Worm (Caenorhabditis elegans) whole organism, young adult: Measurements from ENCODE around the gene glb-12.

ENCODE experiments used
- C06A6.2 ChIP-seq: fragments of 200-800 bp; sonication (Bioruptor generic); conservative IDR thresholded peaks from 2 replicates; pipeline ENCODE4 v1.3.6; 2022; ENCODE audit warnings: missing genetic modification characterization, missing compliant biosample characterization
- D2030.7 ChIP-seq: fragments of 200-800 bp; sonication (Bioruptor generic); IDR thresholded peaks from 2 replicates; pipeline ENCODE4 v1.3.6; 2022; ENCODE audit warnings: missing genetic modification reagents, missing genetic modification characterization, missing compliant biosample characterization
- F10E7.11 ChIP-seq: sonication (generic microtip); optimal IDR thresholded peaks from 2 replicates; lab custom pipeline; 2017; ENCODE audit warnings: mild to moderate bottlenecking, missing genetic modification characterization, moderate library complexity, missing compliant biosample characterization
- F23B12.7 ChIP-seq: sonication (generic microtip); optimal IDR thresholded peaks from 2 replicates; lab custom pipeline; 2017; ENCODE audit warnings: missing genetic modification characterization, mild to moderate bottlenecking, missing compliant biosample characterization, antibody characterized with exemption, moderate library complexity; ENCODE audit not compliant: insufficient read depth
- F39B2.1 ChIP-seq: fragments of 200-800 bp; sonication (Bioruptor generic); IDR thresholded peaks from 2 replicates; pipeline ENCODE4 v1.3.6; 2022; ENCODE audit warnings: missing genetic modification reagents, missing genetic modification characterization, missing compliant biosample characterization
- F49E8.2 ChIP-seq: sonication (generic microtip); optimal IDR thresholded peaks from 3 replicates; lab custom pipeline; 2017; ENCODE audit warnings: missing genetic modification characterization, mild to moderate bottlenecking, missing compliant biosample characterization, antibody characterized with exemption, moderate library complexity; ENCODE audit not compliant: insufficient read depth
- K11D2.4 ChIP-seq: fragments of 200-800 bp; sonication (Bioruptor generic); IDR thresholded peaks from 2 replicates; pipeline ENCODE4 v1.3.6; 2022; ENCODE audit warnings: missing genetic modification reagents, missing genetic modification characterization, missing compliant biosample characterization
- T07F8.4 ChIP-seq: sonication (generic microtip); optimal IDR thresholded peaks from 2 replicates; lab custom pipeline; 2016; ENCODE audit warnings: mild to moderate bottlenecking, missing genetic modification characterization, moderate library complexity, missing compliant biosample characterization
- Y53G8AR.9 ChIP-seq: fragments of 200-800 bp; sonication (Bioruptor generic); conservative IDR thresholded peaks from 2 replicates; pipeline ENCODE4 v1.3.6; 2022; ENCODE audit warnings: missing genetic modification reagents, missing genetic modification characterization, missing compliant biosample characterization
- Y56A3A.18 ChIP-seq: fragments of 200-800 bp; sonication (Bioruptor generic); IDR thresholded peaks from 2 replicates; pipeline ENCODE4 v1.3.6; 2022; ENCODE audit warnings: missing genetic modification reagents, missing genetic modification characterization, missing compliant biosample characterization
- Y67H2A.10 ChIP-seq: fragments of 200-800 bp; sonication (Bioruptor generic); conservative IDR thresholded peaks from 2 replicates; pipeline ENCODE4 v1.3.6; 2022; ENCODE audit warnings: missing genetic modification reagents, missing genetic modification characterization, missing compliant biosample characterization
- Y79H2A.3 ChIP-seq: fragments of 200-800 bp; sonication (Bioruptor generic); conservative IDR thresholded peaks from 2 replicates; pipeline ENCODE4 v1.3.6; 2022; ENCODE audit warnings: missing genetic modification reagents, missing genetic modification characterization, missing compliant biosample characterization
- Y95B8A.8 ChIP-seq: fragments of 200-800 bp; sonication (Bioruptor generic); IDR thresholded peaks from 2 replicates; pipeline ENCODE4 v1.3.6; 2022; ENCODE audit warnings: missing genetic modification reagents, missing genetic modification characterization, missing compliant biosample characterization
- ama-1 ChIP-seq, 3 experiments: fragments of 150-350 bp in 1 of 3; sonication (generic microtip) in 2 of 3; optimal IDR thresholded peaks; 2 replicates each; lab custom pipeline; 2014 to 2018; ENCODE audit warnings: missing biosample characterization in 2 of 3, missing genetic modification characterization in 2 of 3, missing genetic modification reagents in 2 of 3
- atf-7 ChIP-seq: sonication (generic microtip); optimal IDR thresholded peaks from 2 replicates; lab custom pipeline; 2017; ENCODE audit warnings: mild to moderate bottlenecking, missing genetic modification characterization, missing compliant biosample characterization
- bed-1 ChIP-seq: fragments of 200-800 bp; sonication (Bioruptor generic); IDR thresholded peaks from 2 replicates; pipeline ENCODE4 v1.3.6; 2022; ENCODE audit warnings: missing genetic modification reagents, missing genetic modification characterization, missing compliant biosample characterization
- bed-2 ChIP-seq: fragments of 200-800 bp; sonication (Bioruptor generic); IDR thresholded peaks from 2 replicates; pipeline ENCODE4 v1.3.6; 2022; ENCODE audit warnings: missing genetic modification reagents, missing genetic modification characterization, missing compliant biosample characterization
- cebp-1 ChIP-seq, 2 experiments: fragments of 200-800 bp in 1 of 2; sonication (Bioruptor generic) in 1 of 2; sonication (generic microtip) in 1 of 2; IDR thresholded peaks in 1 of 2; optimal IDR thresholded peaks in 1 of 2; 2 replicates each; pipeline versions ENCODE4 v1.3.6 to Lab custom; 2017 to 2022; ENCODE audit warnings: missing compliant biosample characterization in 2 of 2, missing genetic modification characterization in 2 of 2, mild to moderate bottlenecking in 1 of 2, missing genetic modification reagents in 1 of 2, moderate library complexity in 1 of 2
- ceh-100 ChIP-seq: fragments of 200-800 bp; sonication (Bioruptor generic); IDR thresholded peaks from 2 replicates; pipeline ENCODE4 v1.3.6; 2022; ENCODE audit warnings: missing genetic modification reagents, missing genetic modification characterization, missing compliant biosample characterization
- die-1 ChIP-seq: sonication (generic microtip); optimal IDR thresholded peaks from 2 replicates; lab custom pipeline; 2016; ENCODE audit warnings: missing genotype, mild to moderate bottlenecking, missing genetic modification characterization, missing compliant biosample characterization
- dox-1 ChIP-seq: fragments of 200-800 bp; sonication (Bioruptor generic); IDR thresholded peaks from 2 replicates; pipeline ENCODE4 v1.3.6; 2022; ENCODE audit warnings: missing genetic modification reagents, missing genetic modification characterization, missing compliant biosample characterization
- egrh-3 ChIP-seq: fragments of 200-800 bp; sonication (Bioruptor generic); IDR thresholded peaks from 2 replicates; pipeline ENCODE4 v1.3.6; 2022; ENCODE audit warnings: missing genetic modification reagents, missing genetic modification characterization, missing compliant biosample characterization
- hmg-1.2 ChIP-seq: fragments of 200-800 bp; sonication (Bioruptor generic); IDR thresholded peaks from 2 replicates; pipeline ENCODE4 v1.3.6; 2022; ENCODE audit warnings: missing genetic modification reagents, missing genetic modification characterization, missing compliant biosample characterization
- hsf-1 ChIP-seq: fragments of 200-800 bp; sonication (Bioruptor generic); IDR thresholded peaks from 2 replicates; pipeline ENCODE4 v1.3.6; 2022; ENCODE audit warnings: missing genetic modification reagents, missing genetic modification characterization, missing compliant biosample characterization
- lin-26 ChIP-seq: fragments of 200-800 bp; sonication (Bioruptor generic); IDR thresholded peaks from 2 replicates; pipeline ENCODE4 v1.3.6; 2022; ENCODE audit warnings: missing genetic modification reagents, missing genetic modification characterization, missing compliant biosample characterization
- lin-40 ChIP-seq: sonication (generic microtip); optimal IDR thresholded peaks from 2 replicates; lab custom pipeline; 2016; ENCODE audit warnings: missing genetic modification characterization, mild to moderate bottlenecking, missing compliant biosample characterization, missing genotype, missing genetic modification reagents
- lir-1 ChIP-seq: fragments of 200-800 bp; sonication (Bioruptor generic); conservative IDR thresholded peaks from 2 replicates; pipeline ENCODE4 v1.3.6; 2022; ENCODE audit warnings: missing genetic modification reagents, missing genetic modification characterization, missing compliant biosample characterization
- nhr-120 ChIP-seq: fragments of 200-800 bp; sonication (Bioruptor generic); IDR thresholded peaks from 2 replicates; pipeline ENCODE4 v1.3.6; 2022; ENCODE audit warnings: missing genetic modification characterization, missing compliant biosample characterization
- nhr-27 ChIP-seq: fragments of 200-800 bp; sonication (Bioruptor generic); optimal IDR thresholded peaks from 2 replicates; lab custom pipeline; 2018; ENCODE audit warnings: mild to moderate bottlenecking, missing genetic modification characterization, moderate library complexity, missing compliant biosample characterization
- nhr-90 ChIP-seq: sonication (generic microtip); optimal IDR thresholded peaks from 2 replicates; lab custom pipeline; 2016; ENCODE audit warnings: missing genotype, mild to moderate bottlenecking, missing genetic modification characterization, missing compliant biosample characterization
- repo-1 ChIP-seq: sonication (generic microtip); optimal IDR thresholded peaks from 2 replicates; lab custom pipeline; 2017; ENCODE audit warnings: mild to moderate bottlenecking, missing genetic modification characterization, missing compliant biosample characterization
- snpc-1.3 ChIP-seq: sonication (generic microtip); optimal IDR thresholded peaks from 2 replicates; lab custom pipeline; 2017; ENCODE audit warnings: missing genetic modification characterization, mild to moderate bottlenecking, missing compliant biosample characterization, antibody characterized with exemption, moderate library complexity, missing genotype, missing genetic modification reagents; ENCODE audit not compliant: insufficient read depth
- sptf-2 ChIP-seq: fragments of 200-800 bp; sonication (Bioruptor generic); optimal IDR thresholded peaks from 2 replicates; lab custom pipeline; 2018; ENCODE audit warnings: mild to moderate bottlenecking, missing genetic modification characterization, missing compliant biosample characterization
- tlf-1 ChIP-seq: fragments of 200-800 bp; sonication (Bioruptor generic); optimal IDR thresholded peaks from 2 replicates; lab custom pipeline; 2018; ENCODE audit warnings: mild to moderate bottlenecking, missing genetic modification characterization, missing compliant biosample characterization
- zfh-2 ChIP-seq: fragments of 200-800 bp; sonication (Bioruptor generic); conservative IDR thresholded peaks from 2 replicates; pipeline ENCODE4 v1.3.6; 2022; ENCODE audit warnings: missing genetic modification reagents, missing genetic modification characterization, missing compliant biosample characterization
- ztf-18 ChIP-seq: sonication (generic microtip); optimal IDR thresholded peaks from 2 replicates; lab custom pipeline; 2016; ENCODE audit warnings: missing genotype, mild to moderate bottlenecking, missing genetic modification characterization, missing compliant biosample characterization
- ztf-22 ChIP-seq: fragments of 200-800 bp; sonication (Bioruptor generic); optimal IDR thresholded peaks from 2 replicates; lab custom pipeline; 2018; ENCODE audit warnings: mild to moderate bottlenecking, missing genetic modification characterization, moderate library complexity, missing compliant biosample characterization
- ztf-26 ChIP-seq: sonication (generic microtip); optimal IDR thresholded peaks from 2 replicates; lab custom pipeline; 2017; ENCODE audit warnings: missing genetic modification characterization, missing compliant biosample characterization

The glb-12 gene

DNA sequence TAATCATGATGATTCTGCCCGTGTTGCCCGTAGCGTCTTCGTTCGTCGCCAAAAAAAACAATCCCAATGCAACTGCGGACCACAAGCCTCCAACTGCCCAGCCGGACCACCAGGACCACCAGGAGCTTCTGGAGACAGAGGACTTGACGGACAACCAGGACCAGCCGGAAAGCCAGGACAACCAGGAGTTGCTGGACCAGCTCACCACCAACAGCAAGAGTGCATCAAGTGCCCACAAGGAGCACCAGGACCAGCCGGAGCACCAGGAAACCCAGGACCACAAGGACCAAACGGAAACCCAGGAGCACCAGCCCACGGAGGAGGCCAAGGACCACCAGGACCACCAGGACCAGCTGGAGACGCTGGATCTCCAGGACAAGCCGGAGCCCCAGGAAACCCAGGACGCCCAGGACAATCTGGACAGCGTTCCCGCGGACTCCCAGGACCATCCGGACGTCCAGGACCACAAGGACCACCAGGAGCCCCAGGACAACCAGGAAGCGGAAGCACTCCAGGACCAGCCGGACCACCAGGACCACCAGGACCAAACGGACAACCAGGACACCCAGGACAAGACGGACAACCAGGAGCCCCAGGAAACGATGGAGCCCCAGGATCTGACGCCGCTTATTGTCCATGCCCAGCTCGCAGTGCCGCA is 23.9 kb downstream of the glb-12 start (continued):
- TF ChIP-seq repo-1 (tag; lab: Kevin White, UChicago) (no peak), tlf-1 (GFP tag; lab: Kevin White, UChicago) (no peak), D2030.7 (GFP tag; lab: Robert Waterston, UW) (no peak), lin-26 (peak; percentile 85), ztf-18 (peak; percentile 4), C06A6.2 (GFP tag; lab: Robert Waterston, UW) (no peak), bed-2 (no peak), F49E8.2 (tag; lab: Kevin White, UChicago) (no peak)

DNA sequence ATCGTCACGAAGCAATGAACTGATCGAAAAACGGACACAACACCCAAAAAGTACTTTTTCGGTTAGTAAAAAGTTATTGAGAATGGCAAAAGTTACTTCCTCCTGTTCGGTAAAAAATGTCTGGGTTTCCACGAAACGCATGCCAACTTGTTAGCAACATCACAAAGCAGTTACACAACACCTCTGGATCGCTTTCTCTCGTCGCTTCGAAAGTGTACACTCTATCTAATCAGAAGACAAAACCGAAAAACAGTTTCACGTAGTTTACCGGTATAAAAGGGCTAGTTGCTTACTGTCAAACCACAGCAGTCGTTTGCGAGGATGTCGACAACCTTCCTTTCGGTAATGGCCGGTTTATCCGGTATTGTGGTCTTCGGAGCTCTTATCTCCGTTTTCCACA is 24.6 kb downstream of the glb-12 start, which contains the start of gene col-80:
TSS of gene col-80 (plus strand) at position 301 of the 400 bp plus-strand sequence.
- TF ChIP-seq bed-1 (GFP tag; lab: Robert Waterston, UW) (no peak), ztf-22 (GFP tag; lab: Kevin White, UChicago) (no peak), K11D2.4 (GFP tag; lab: Robert Waterston, UW) (no peak), die-1 (no peak), Y67H2A.10 (GFP tag; lab: Robert Waterston, UW) (no peak), F39B2.1 (GFP tag; lab: Robert Waterston, UW) (no peak), ama-1 (optimal IDR thresholded peaks at IDR 0.05; lab: Kevin White, UChicago) (no peak), ama-1 (GFP tag; optimal IDR thresholded peaks at IDR 0.05; lab: Kevin White, UChicago) (no peak), ceh-100 (GFP tag; lab: Robert Waterston, UW) (no peak), hmg-1.2 (GFP tag; lab: Robert Waterston, UW) (no peak), Y53G8AR.9 (no peak), hsf-1 (GFP tag; lab: Robert Waterston, UW) (no peak), atf-7 (tag; lab: Kevin White, UChicago) (no peak), Y95B8A.8 (no peak), F10E7.11 (tag; lab: Kevin White, UChicago) (no peak)

DNA sequence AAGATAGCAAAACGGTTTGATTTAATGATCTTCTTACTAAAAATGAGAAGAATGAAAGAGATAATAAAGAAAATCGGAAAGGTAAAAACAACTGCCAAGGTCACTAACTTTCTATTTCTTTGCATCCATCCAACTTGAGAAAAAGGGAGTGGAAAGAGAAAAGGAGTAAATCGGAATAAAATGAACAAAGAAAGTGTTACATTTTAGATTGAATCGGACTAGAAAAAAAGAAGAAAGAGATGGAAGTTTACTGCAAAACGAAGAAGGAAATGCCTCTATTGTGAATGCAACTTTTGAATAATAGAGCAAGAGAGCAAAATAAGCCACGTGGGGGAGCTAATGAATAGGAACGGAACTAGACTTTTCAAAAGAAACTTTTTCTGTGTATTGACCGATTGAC is 25.4 kb downstream of the glb-12 start:
- no peak for TF ChIP-seq T07F8.4
- no peak for TF ChIP-seq hmg-1.2 (GFP tag; lab: Robert Waterston, UW)
- TF ChIP-seq snpc-1.3 (tag; lab: Kevin White, UChicago), result no peak
- no peak for TF ChIP-seq nhr-27 (tag; lab: Kevin White, UChicago)
- no peak for TF ChIP-seq Y56A3A.18 (GFP tag; lab: Robert Waterston, UW)
- TF ChIP-seq F23B12.7 (tag; lab: Kevin White, UChicago), result no peak
- TF ChIP-seq sptf-2 (GFP tag; lab: Kevin White, UChicago), result no peak
- no peak for TF ChIP-seq cebp-1 (GFP tag; IDR thresholded peaks at IDR 0.05; lab: Robert Waterston, UW)
- TF ChIP-seq cebp-1 (tag; optimal IDR thresholded peaks at IDR 0.05; lab: Kevin White, UChicago), result no peak
- no peak for TF ChIP-seq Y79H2A.3
- no peak for TF ChIP-seq lir-1 (GFP tag; lab: Robert Waterston, UW)
- TF ChIP-seq, all 124 proteins: peak for 0

DNA sequence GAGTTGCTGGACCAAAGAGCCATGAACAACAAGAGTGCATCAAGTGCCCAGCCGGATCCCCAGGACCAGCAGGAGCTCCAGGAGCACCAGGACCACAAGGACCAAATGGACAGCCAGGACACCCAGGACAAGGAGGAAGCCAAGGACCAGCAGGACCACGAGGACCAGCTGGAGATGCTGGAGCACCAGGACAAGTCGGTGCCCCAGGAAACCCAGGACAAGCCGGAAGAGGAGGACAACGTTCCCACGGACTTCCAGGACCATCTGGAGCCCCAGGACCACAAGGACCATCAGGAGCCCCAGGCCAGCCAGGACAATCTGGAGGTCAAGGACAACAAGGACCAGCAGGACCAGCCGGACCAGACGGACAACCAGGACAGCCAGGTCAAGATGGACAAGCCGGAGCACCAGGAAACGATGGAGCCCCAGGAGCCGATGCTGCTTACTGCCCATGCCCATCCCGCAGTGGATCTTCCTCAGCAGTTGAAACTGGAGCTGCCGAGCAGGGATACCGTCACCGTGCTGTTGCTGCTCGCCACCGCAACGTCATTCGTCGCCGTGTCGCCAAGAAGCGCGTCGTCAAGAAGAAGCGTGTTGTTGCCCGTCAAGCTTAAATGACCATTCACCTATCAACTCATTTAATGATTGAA is 26.0 kb downstream of the glb-12 start:
- TF ChIP-seq lin-26, result 0 out of 2 replicates have a peak, but pooled peaks have one; percentile 24
- TF ChIP-seq egrh-3 (GFP tag; lab: Robert Waterston, UW), result peak; percentile 80; the same call in 1 of the 2 replicates
- TF ChIP-seq nhr-90 (tag; lab: Kevin White, UChicago), result no peak
- TF ChIP-seq T07F8.4, result no peak
- peak; percentile 31 for TF ChIP-seq ztf-26 (tag; lab: Kevin White, UChicago)
- 0 out of 2 replicates have a peak, but pooled peaks have one; percentile 38 for TF ChIP-seq dox-1 (GFP tag; lab: Robert Waterston, UW)
- TF ChIP-seq zfh-2, result peak; percentile 86
- TF ChIP-seq lin-40, result no peak
- 0 out of 2 replicates have a peak, but pooled peaks have one; percentile 70 for TF ChIP-seq nhr-120
